Fruit fly (Drosophila melanogaster): ENCODE data around the gene CG11694.

Gene CG11694

dm6 chr3R:8303848-8304247, 8.1 kb downstream of the CG11694 start, which contains the start of gene nac (continued):
- TF ChIP-seq gfzf (GFP tag; optimal IDR thresholded peaks at IDR 0.05): no peak
- no peak for TF ChIP-seq B-H1 (GFP tag; IDR thresholded peaks at IDR 0.05)
- TF ChIP-seq org-1 (GFP tag; optimal IDR thresholded peaks at IDR 0.05): no peak
- TF ChIP-seq fd102C (GFP tag; optimal IDR thresholded peaks at IDR 0.05): no peak
- no peak for TF ChIP-seq kay (GFP tag; optimal IDR thresholded peaks at IDR 0.05)
- no peak for TF ChIP-seq CG2202 (tag; optimal IDR thresholded peaks at IDR 0.05)
- TF ChIP-seq croc (GFP tag; conservative IDR thresholded peaks at IDR 0.05): no peak
- no peak for TF ChIP-seq GATAe (GFP tag; conservative IDR thresholded peaks at IDR 0.05)
- TF ChIP-seq CG16863 (GFP tag; optimal IDR thresholded peaks at IDR 0.05): no peak
- no peak for TF ChIP-seq pita (GFP tag; optimal IDR thresholded peaks at IDR 0.05)
- 0 out of 3 replicates have a peak, but pooled peaks have one; percentile 12 for TF ChIP-seq so (GFP tag; IDR thresholded peaks at IDR 0.05)
- TF ChIP-seq CG17361 (GFP tag; IDR thresholded peaks at IDR 0.05): no peak
- peak; percentile 9 for TF ChIP-seq sug (tag; optimal IDR thresholded peaks at IDR 0.05)
- no peak for TF ChIP-seq gce (GFP tag; IDR thresholded peaks at IDR 0.05)
- TF ChIP-seq CG3281 (GFP tag; optimal IDR thresholded peaks at IDR 0.05): peak; percentile 8
- no peak for TF ChIP-seq trem (tag; optimal IDR thresholded peaks at IDR 0.05)
- TF ChIP-seq CG4820 (GFP tag; optimal IDR thresholded peaks at IDR 0.05): no peak
- peak; percentile 15 for TF ChIP-seq CG10147 (GFP tag; optimal IDR thresholded peaks at IDR 0.05)
- TF ChIP-seq CG7928 (GFP tag; optimal IDR thresholded peaks at IDR 0.05): no peak
- TF ChIP-seq odd (GFP tag; optimal IDR thresholded peaks at IDR 0.05): no peak
- no peak for TF ChIP-seq CG7786 (GFP tag; optimal IDR thresholded peaks at IDR 0.05)
- no peak for TF ChIP-seq CG11560 (tag; IDR thresholded peaks at IDR 0.05)
- no peak for TF ChIP-seq CG13894 (tag; optimal IDR thresholded peaks at IDR 0.05)
- TF ChIP-seq HLH3B (GFP tag; IDR thresholded peaks at IDR 0.05): peak; percentile 19; the same call in 1 of the 2 replicates
- peak; percentile 24; the same call in 1 of the 2 replicates for TF ChIP-seq Xrp1 (GFP tag; IDR thresholded peaks at IDR 0.05)
- no peak for TF ChIP-seq MTF-1 (GFP tag; optimal IDR thresholded peaks at IDR 0.05; ENCODE audit: borderline replicate concordance)
- no peak for TF ChIP-seq Sox102F (GFP tag; optimal IDR thresholded peaks at IDR 0.05)
- no peak for TF ChIP-seq Hmx (GFP tag; optimal IDR thresholded peaks at IDR 0.05)
- peak; percentile 34 for TF ChIP-seq CG2120 (GFP tag; optimal IDR thresholded peaks at IDR 0.05)
- TF ChIP-seq az2 (GFP tag; optimal IDR thresholded peaks at IDR 0.05): no peak
- TF ChIP-seq tio (GFP tag; optimal IDR thresholded peaks at IDR 0.05): no peak
- TF ChIP-seq CG14050 (GFP tag; IDR thresholded peaks at IDR 0.05): no peak
- TF ChIP-seq CG12391 (tag; optimal IDR thresholded peaks at IDR 0.05): peak; percentile 17
- TF ChIP-seq lbe (GFP tag; optimal IDR thresholded peaks at IDR 0.05): no peak
- no peak for TF ChIP-seq Ets97D (GFP tag; optimal IDR thresholded peaks at IDR 0.05)
- peak; percentile 26; the same call in 1 of the 3 replicates for TF ChIP-seq CG2199 (GFP tag; IDR thresholded peaks at IDR 0.05)
- peak; percentile 5 for TF ChIP-seq CG7839 (tag; optimal IDR thresholded peaks at IDR 0.05)
- peak; percentile 3 for TF ChIP-seq Fer3 (tag; optimal IDR thresholded peaks at IDR 0.05)
- no peak for TF ChIP-seq chif (GFP tag; optimal IDR thresholded peaks at IDR 0.05)
- peak; percentile 19 for TF ChIP-seq CG15479 (GFP tag; optimal IDR thresholded peaks at IDR 0.05)
- no peak for TF ChIP-seq CG32772 (GFP tag; IDR thresholded peaks at IDR 0.05)
- TF ChIP-seq CG14014 (GFP tag; IDR thresholded peaks at IDR 0.05): peak; percentile 34; the same call in 1 of the 2 replicates
- TF ChIP-seq CG1647 (GFP tag; optimal IDR thresholded peaks at IDR 0.05): no peak
- TF ChIP-seq Drgx (GFP tag; IDR thresholded peaks at IDR 0.05): no peak
- TF ChIP-seq disco-r (GFP tag; optimal IDR thresholded peaks at IDR 0.05): no peak
- TF ChIP-seq CG32532 (GFP tag; IDR thresholded peaks at IDR 0.05): peak; percentile 33; the same call in 1 of the 2 replicates
- no peak for TF ChIP-seq p53 (GFP tag; optimal IDR thresholded peaks at IDR 0.05)
- no peak for TF ChIP-seq pum (GFP tag; optimal IDR thresholded peaks at IDR 0.05)
- no peak for TF ChIP-seq CG17568 (GFP tag; optimal IDR thresholded peaks at IDR 0.05)
- TF ChIP-seq CG14667 (GFP tag; IDR thresholded peaks at IDR 0.05): no peak
- no peak for TF ChIP-seq ap (GFP tag; IDR thresholded peaks at IDR 0.05)
- no peak for TF ChIP-seq sisA (GFP tag; IDR thresholded peaks at IDR 0.05)

All from whole organism, embryonic.